Worm (Caenorhabditis elegans) whole organism, midembryonic: Measurements from ENCODE around the gene nhr-9.
"Not testable (repeated sequence)": the region's sequence is repeated elsewhere in the genome, so short reads cannot be mapped to it uniquely, and the experiment has no call there.

Source experiments
- T22C8.4 ChIP-seq: fragments of 200-800 bp; sonication (Bioruptor generic); IDR thresholded peaks from 2 replicates; pipeline ENCODE4 v1.3.6; 2022; ENCODE audit warnings: missing genetic modification characterization, missing compliant biosample characterization
- cog-1 ChIP-seq: sonication (generic microtip); optimal IDR thresholded peaks from 2 replicates; lab custom pipeline; 2016; ENCODE audit warnings: missing genetic modification characterization, missing compliant biosample characterization
- flt-1 ChIP-seq: fragments of 200-800 bp; sonication (Bioruptor generic); IDR thresholded peaks from 2 replicates; pipeline ENCODE4 v1.3.6; 2022; ENCODE audit warnings: missing genetic modification characterization, missing compliant biosample characterization
- klf-2 ChIP-seq: fragments of 200-800 bp; sonication (Bioruptor generic); conservative IDR thresholded peaks from 2 replicates; pipeline ENCODE4 v1.3.6; 2022; ENCODE audit warnings: missing genetic modification reagents, missing genetic modification characterization, missing compliant biosample characterization
- med-1 ChIP-seq: sonication (generic microtip); optimal IDR thresholded peaks from 2 replicates; lab custom pipeline; 2017; ENCODE audit warnings: missing genetic modification characterization, mild to moderate bottlenecking, missing compliant biosample characterization, antibody characterized with exemption, missing genetic modification reagents; ENCODE audit not compliant: insufficient read depth
- ref-1 ChIP-seq: fragments of 200-800 bp; sonication (Bioruptor generic); conservative IDR thresholded peaks from 2 replicates; pipeline ENCODE4 v1.3.6; 2022; ENCODE audit warnings: missing genetic modification reagents, missing genetic modification characterization, missing compliant biosample characterization
- tab-1 ChIP-seq: fragments of 200-800 bp; sonication (Bioruptor generic); IDR thresholded peaks from 2 replicates; pipeline ENCODE4 v1.3.6; 2022; ENCODE audit warnings: missing genetic modification characterization, missing compliant biosample characterization
- ztf-23 ChIP-seq: fragments of 200-800 bp; sonication (Bioruptor generic); IDR thresholded peaks from 2 replicates; pipeline ENCODE4 v1.3.6; 2022; ENCODE audit warnings: missing genetic modification reagents, missing genetic modification characterization, missing compliant biosample characterization
- ztf-29 ChIP-seq: fragments of 200-800 bp; sonication (Bioruptor generic); IDR thresholded peaks from 2 replicates; pipeline ENCODE4 v1.3.6; 2022; ENCODE audit warnings: missing genetic modification reagents, missing genetic modification characterization, missing compliant biosample characterization

nhr-9 gene

DNA sequence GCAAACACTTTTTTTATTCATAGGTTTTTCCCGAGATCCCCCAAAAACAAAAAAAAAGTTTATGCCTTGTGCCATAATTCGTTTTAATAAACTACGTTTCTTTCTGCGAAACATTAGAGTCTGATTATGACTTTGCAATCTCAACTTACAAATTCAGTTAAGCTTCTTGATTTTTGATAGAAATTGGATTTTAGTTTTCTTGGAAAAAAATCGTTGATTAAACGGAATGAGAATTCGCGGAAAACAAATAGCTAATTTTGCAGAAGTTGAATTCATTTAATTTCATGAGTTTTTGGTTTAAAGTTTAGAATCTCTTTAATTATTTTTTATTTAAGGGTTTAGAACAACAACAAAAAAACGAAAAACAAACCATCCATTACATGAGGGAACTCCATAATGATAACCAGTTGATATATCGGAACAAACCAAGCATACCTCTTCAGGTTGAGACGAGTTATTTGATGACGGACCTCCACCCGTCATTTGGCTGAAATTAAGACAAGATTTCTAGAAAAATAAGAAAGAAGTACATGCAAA lies 19.8 kb downstream of the nhr-9 start, which contains the start of gene nhr-10:
Gene nhr-10, minus strand, starts transcription at position 487 of the 537 bp plus-strand sequence.
- TF ChIP-seq flt-1 (GFP tag; lab: Robert Waterston, UW) (no peak), tab-1 (GFP tag; lab: Robert Waterston, UW) (no peak), med-1 (GFP tag; lab: Kevin White, UChicago) (no peak), klf-2 (GFP tag; lab: Robert Waterston, UW) (no peak), T22C8.4 (GFP tag; lab: Robert Waterston, UW) (no peak), cog-1 (tag; lab: Kevin White, UChicago) (no peak), ref-1 (GFP tag; lab: Robert Waterston, UW) (no peak), ztf-23 (GFP tag; lab: Robert Waterston, UW) (no peak), ztf-29 (GFP tag; lab: Robert Waterston, UW) (no peak)

DNA sequence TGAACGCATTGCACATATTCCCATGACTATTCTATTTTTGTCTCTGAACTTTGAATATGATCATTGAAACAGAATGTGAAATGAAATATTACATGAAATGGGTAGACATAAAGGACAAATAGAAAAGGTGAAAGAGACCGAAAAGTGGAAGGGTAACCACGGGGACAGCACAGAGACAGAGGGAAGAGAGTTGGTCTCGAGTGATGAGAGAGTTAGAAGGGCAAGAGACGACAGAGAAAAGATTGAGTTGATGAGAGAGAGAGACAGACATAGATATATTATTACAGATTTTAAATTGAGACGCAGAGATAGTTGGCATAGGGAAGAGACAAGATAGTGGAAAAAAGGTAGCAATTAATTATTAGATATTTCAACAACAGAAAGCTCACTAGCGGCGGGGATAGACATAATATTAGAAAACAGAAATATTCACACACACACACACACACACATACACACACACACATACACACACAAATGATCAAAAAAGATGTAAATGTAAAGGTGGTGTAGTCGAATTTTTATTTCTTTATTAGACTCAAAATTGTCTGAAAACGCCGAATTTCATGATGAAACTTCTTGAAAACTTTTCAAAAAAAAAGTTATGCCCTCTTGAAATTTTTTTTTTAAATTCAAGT lies 21.5 kb downstream of the nhr-9 start:
- TF ChIP-seq ztf-23 (GFP tag; lab: Robert Waterston, UW) (no peak), cog-1 (tag; lab: Kevin White, UChicago) (peak; percentile 41), tab-1 (GFP tag; lab: Robert Waterston, UW) (no peak)

DNA sequence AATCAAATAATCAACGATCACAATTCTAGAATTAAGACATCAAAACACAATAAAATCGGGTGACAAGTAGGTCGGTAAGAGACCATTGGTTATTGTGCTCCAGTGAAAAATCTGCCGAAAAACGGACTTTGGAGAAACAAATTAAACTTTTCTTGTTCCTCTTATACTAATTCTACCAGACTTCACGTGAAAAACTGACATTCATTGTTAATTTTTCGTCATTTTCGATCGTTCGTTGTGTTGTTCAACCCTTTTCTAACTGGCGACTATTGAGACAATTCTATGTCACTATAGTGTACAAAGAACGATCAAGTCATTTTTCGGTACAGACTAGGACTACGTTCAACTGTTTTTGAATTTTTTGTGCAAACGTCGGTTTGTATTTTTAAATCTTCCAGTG lies 25.2 kb downstream of the nhr-9 start:
- TF ChIP-seq flt-1 (GFP tag; lab: Robert Waterston, UW) (no peak), klf-2 (GFP tag; lab: Robert Waterston, UW) (no peak), cog-1 (tag; lab: Kevin White, UChicago) (no peak), ztf-23 (GFP tag; lab: Robert Waterston, UW) (no peak), med-1 (GFP tag; lab: Kevin White, UChicago) (no peak), tab-1 (GFP tag; lab: Robert Waterston, UW) (no peak)

DNA sequence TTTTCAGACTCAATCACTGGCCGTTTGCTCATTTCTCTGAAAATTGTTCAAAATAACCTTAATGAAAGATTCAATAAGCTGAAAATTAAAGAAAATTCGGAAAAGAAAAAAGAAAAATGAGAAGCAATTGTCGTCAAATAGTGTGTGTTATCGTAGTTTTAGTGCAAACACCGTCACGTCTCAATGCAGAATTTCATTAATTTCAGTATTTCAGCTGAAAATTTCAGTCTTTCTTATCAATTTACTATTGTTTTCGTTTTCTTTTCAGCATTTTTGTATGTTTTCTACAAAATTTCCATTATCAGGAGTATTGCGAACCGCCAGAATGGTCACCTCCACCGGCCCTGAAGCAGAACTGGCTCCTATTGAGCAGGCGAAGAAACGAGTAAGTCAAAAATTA lies 27.6 kb downstream of the nhr-9 start, which contains the start of the genes B0280.9 and rpia-1:
Gene B0280.9, minus strand, starts transcription at position 36 of the 400 bp plus-strand sequence.
Gene rpia-1, plus strand, starts transcription at position 269 of the 400 bp plus-strand sequence.
- TF ChIP-seq med-1 (GFP tag; lab: Kevin White, UChicago) (no peak), ztf-29 (GFP tag; lab: Robert Waterston, UW) (no peak), T22C8.4 (GFP tag; lab: Robert Waterston, UW) (no peak), cog-1 (tag; lab: Kevin White, UChicago) (no peak), flt-1 (GFP tag; lab: Robert Waterston, UW) (no peak), klf-2 (GFP tag; lab: Robert Waterston, UW) (no peak), ztf-23 (GFP tag; lab: Robert Waterston, UW) (no peak), ref-1 (GFP tag; lab: Robert Waterston, UW) (no peak), tab-1 (GFP tag; lab: Robert Waterston, UW) (no peak)

DNA sequence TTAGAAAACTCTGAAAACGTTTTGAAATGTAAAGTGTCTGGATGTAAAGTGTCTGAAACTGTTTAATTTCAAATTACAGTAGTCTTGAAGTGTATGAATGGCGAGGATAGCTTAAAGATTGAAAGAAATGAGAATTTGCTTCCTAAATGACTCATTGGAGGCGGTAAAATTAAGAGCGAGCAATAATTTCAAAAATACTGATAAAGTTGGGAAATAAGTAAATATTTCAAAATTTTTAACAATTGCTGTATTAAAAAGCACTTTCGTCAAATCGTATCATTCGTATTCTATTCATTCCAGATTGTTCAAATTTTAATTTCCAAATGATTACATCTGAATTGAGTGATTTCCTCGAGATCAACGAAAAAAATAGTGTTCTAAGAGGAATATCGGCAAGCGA lies 29.1 kb downstream of the nhr-9 start, which contains the start of gene B0280.2:
Gene B0280.2, plus strand, starts transcription at position 301 of the 400 bp plus-strand sequence.
- TF ChIP-seq ztf-23 (GFP tag; lab: Robert Waterston, UW) (no peak), cog-1 (tag; lab: Kevin White, UChicago) (no peak), T22C8.4 (GFP tag; lab: Robert Waterston, UW) (no peak), flt-1 (GFP tag; lab: Robert Waterston, UW) (no peak), med-1 (GFP tag; lab: Kevin White, UChicago) (no peak), ztf-29 (GFP tag; lab: Robert Waterston, UW) (no peak), ref-1 (GFP tag; lab: Robert Waterston, UW) (no peak), klf-2 (GFP tag; lab: Robert Waterston, UW) (no peak), tab-1 (GFP tag; lab: Robert Waterston, UW) (no peak)

DNA sequence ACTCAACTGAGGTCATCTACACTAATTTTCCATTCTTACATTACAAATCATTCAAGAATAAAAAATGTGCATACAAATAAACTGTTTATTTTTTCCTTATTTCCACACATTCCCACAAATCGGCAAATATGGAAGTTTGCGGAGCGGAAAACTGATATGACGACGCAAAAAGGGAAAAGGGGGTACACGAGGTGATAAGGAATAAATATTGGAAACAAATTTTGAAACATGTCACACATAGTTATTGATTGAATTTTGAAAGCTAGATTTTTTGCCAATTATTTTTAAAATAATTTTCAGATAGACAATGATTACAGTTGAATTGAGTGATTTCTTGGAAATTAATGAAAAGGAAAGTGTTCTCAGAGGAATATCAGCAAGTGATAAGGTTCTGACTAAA lies 33.3 kb downstream of the nhr-9 start, which contains the start of gene viro-2:
Gene viro-2, plus strand, starts transcription at position 301 of the 400 bp plus-strand sequence.
- not testable (repeated sequence) for TF ChIP-seq cog-1 (tag; lab: Kevin White, UChicago); ref-1 (GFP tag; lab: Robert Waterston, UW); med-1 (GFP tag; lab: Kevin White, UChicago)

DNA sequence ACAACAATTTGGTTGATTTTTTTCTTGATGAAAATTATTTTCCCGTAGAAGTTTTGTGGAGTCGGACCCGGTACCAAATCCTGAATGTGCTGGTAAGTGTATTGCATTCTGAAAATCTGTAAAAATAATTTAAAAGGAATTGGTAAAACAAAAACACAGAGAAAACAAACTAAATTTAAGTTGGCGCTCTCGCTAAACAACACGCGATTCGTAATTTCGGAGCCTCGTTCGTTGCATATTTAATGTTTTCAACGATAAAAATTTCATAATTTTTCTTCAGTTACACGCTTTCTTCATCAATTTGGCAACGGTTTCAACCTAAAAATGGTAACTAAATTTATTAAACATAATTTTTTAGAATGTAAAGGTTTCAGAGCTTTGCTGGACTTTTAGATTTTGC lies 38.3 kb downstream of the nhr-9 start, which contains the start of the genes pot-1 and ggtb-1:
Gene pot-1, minus strand, starts transcription at position 120 of the 400 bp plus-strand sequence.
Gene ggtb-1, plus strand, starts transcription at position 208 of the 400 bp plus-strand sequence.
- no peak for TF ChIP-seq ztf-23 (GFP tag; lab: Robert Waterston, UW)
- TF ChIP-seq ref-1 (GFP tag; lab: Robert Waterston, UW), result no peak
- no peak for TF ChIP-seq T22C8.4 (GFP tag; lab: Robert Waterston, UW)
- no peak for TF ChIP-seq tab-1 (GFP tag; lab: Robert Waterston, UW)
- TF ChIP-seq cog-1 (tag; lab: Kevin White, UChicago), result no peak
- TF ChIP-seq ztf-29 (GFP tag; lab: Robert Waterston, UW), result no peak

DNA sequence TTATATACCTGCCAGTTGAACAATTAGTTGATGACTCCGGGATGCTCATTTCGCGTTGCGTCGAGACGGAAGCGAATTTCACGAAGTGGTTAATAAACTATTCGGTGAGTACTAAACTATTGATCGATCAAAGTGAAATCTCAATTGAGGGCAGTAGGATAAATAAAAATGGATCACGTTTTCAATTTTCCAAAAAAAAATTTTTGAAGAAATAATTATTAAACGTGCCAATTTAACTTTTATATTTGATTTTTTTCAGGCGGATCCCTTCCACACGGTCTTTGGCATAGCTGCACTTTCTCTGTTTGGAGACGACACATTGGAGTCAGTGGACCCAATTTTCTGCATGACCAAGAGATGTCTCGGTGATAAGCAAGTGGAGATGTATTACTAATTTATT lies 40.8 kb downstream of the nhr-9 start, which contains the start of gene B0280.17:
Gene B0280.17, minus strand, starts transcription at position 101 of the 400 bp plus-strand sequence.
- TF ChIP-seq T22C8.4 (GFP tag; lab: Robert Waterston, UW), result no peak
- TF ChIP-seq flt-1 (GFP tag; lab: Robert Waterston, UW), result no peak
- no peak for TF ChIP-seq ztf-23 (GFP tag; lab: Robert Waterston, UW)
- no peak for TF ChIP-seq ztf-29 (GFP tag; lab: Robert Waterston, UW)
- no peak for TF ChIP-seq med-1 (GFP tag; lab: Kevin White, UChicago)
- TF ChIP-seq tab-1 (GFP tag; lab: Robert Waterston, UW), result no peak
- TF ChIP-seq klf-2 (GFP tag; lab: Robert Waterston, UW), result no peak
- no peak for TF ChIP-seq cog-1 (tag; lab: Kevin White, UChicago)
- no peak for TF ChIP-seq ref-1 (GFP tag; lab: Robert Waterston, UW)

DNA sequence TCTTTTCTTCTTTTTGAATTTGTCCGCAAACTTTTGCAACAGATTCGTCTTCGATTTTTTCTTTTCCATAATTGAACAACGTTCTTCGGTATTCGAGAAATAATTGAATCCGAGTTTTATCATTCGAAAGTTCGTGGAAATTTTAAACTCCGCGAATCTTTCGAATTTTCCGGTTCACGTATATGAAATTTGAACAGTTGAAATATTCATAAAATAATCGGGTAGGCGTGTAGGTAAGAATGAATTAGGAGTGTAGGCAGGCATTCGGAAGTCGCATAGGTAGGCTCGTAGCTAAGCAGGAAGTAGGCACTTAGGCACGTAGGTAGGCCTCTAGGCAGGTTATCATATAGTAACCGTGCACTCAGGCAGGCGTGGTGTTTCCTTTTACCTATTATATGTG lies 42.9 kb downstream of the nhr-9 start, which contains the start of gene B0280.11:
Gene B0280.11, minus strand, starts transcription at position 101 of the 400 bp plus-strand sequence.
- TF ChIP-seq med-1 (GFP tag; lab: Kevin White, UChicago) (no peak), cog-1 (tag; lab: Kevin White, UChicago) (no peak), T22C8.4 (GFP tag; lab: Robert Waterston, UW) (no peak), ztf-23 (GFP tag; lab: Robert Waterston, UW) (no peak), ref-1 (GFP tag; lab: Robert Waterston, UW) (no peak), ztf-29 (GFP tag; lab: Robert Waterston, UW) (no peak), tab-1 (GFP tag; lab: Robert Waterston, UW) (no peak), klf-2 (GFP tag; lab: Robert Waterston, UW) (no peak), flt-1 (GFP tag; lab: Robert Waterston, UW) (no peak)
